Fruit fly (Drosophila melanogaster) whole organism, adult: Measurements from ENCODE around the gene CG12003.
A peak's percentile ranks its signal among the peaks of the same experiment; 100 is the strongest.

Experiments
- CG11617 ChIP-seq: fragments of 200-800 bp; sonication (Bioruptor generic); optimal IDR thresholded peaks from 2 replicates; lab custom pipeline; 2017; ENCODE audit warnings: mild to moderate bottlenecking, missing biosample characterization, missing genetic modification reagents, missing genetic modification characterization
- CG12768 ChIP-seq: fragments of 200-800 bp; sonication (Bioruptor generic); optimal IDR thresholded peaks from 2 replicates; lab custom pipeline; 2017; ENCODE audit warnings: missing biosample characterization, missing genetic modification characterization, mild to moderate bottlenecking, moderate library complexity, missing genetic modification reagents
- CG14711 ChIP-seq: fragments of 200-800 bp; sonication (Bioruptor generic); optimal IDR thresholded peaks from 2 replicates; lab custom pipeline; 2018; ENCODE audit warnings: missing biosample characterization, mild to moderate bottlenecking, missing genetic modification characterization, moderate library complexity
- CG1620 ChIP-seq: fragments of 200-800 bp; sonication (Bioruptor generic); optimal IDR thresholded peaks from 2 replicates; lab custom pipeline; 2016; ENCODE audit warnings: missing biosample characterization, missing genetic modification characterization
- CG33017 ChIP-seq: fragments of 200-800 bp; sonication (Bioruptor generic); optimal IDR thresholded peaks from 2 replicates; lab custom pipeline; 2018; ENCODE audit warnings: missing biosample characterization, mild to moderate bottlenecking, missing genetic modification characterization, moderate library complexity
- CG5204 ChIP-seq: fragments of 200-800 bp; sonication (Bioruptor generic); optimal IDR thresholded peaks from 2 replicates; lab custom pipeline; 2016; ENCODE audit warnings: missing biosample characterization, missing genetic modification characterization
- CG7045 ChIP-seq: fragments of 200-800 bp; sonication (Bioruptor generic); optimal IDR thresholded peaks from 2 replicates; lab custom pipeline; 2017; ENCODE audit warnings: missing biosample characterization, mild to moderate bottlenecking, missing genetic modification characterization
- CG7101 ChIP-seq: fragments of 200-800 bp; sonication (Bioruptor generic); optimal IDR thresholded peaks from 2 replicates; lab custom pipeline; 2018; ENCODE audit warnings: missing biosample characterization, mild to moderate bottlenecking, missing genetic modification characterization, moderate library complexity
- Clk ChIP-seq: fragments of 200-800 bp; sonication (Bioruptor generic); optimal IDR thresholded peaks from 2 replicates; lab custom pipeline; 2017; ENCODE audit warnings: missing biosample characterization, missing genetic modification characterization
- Crg-1 ChIP-seq: fragments of 200-800 bp; sonication (Bioruptor generic); optimal IDR thresholded peaks from 2 replicates; lab custom pipeline; 2016; ENCODE audit warnings: missing biosample characterization, missing genetic modification characterization
- Hr96 ChIP-seq: fragments of 200-800 bp; sonication (Bioruptor generic); optimal IDR thresholded peaks from 2 replicates; lab custom pipeline; 2016; ENCODE audit warnings: missing biosample characterization, missing genetic modification characterization
- Mnt ChIP-seq: fragments of 200-800 bp; sonication (Bioruptor generic); optimal IDR thresholded peaks from 2 replicates; lab custom pipeline; 2016; ENCODE audit warnings: missing biosample characterization, mild to moderate bottlenecking, missing genetic modification characterization
- bab1 ChIP-seq: fragments of 200-800 bp; sonication (Bioruptor generic); optimal IDR thresholded peaks from 3 replicates; lab custom pipeline; 2019; ENCODE audit warnings: missing biosample characterization, mild to moderate bottlenecking, missing genetic modification characterization, moderate library complexity
- cic ChIP-seq: fragments of 200-800 bp; sonication (Bioruptor generic); optimal IDR thresholded peaks from 2 replicates; lab custom pipeline; 2017; ENCODE audit warnings: missing biosample characterization, mild to moderate bottlenecking, missing genetic modification characterization, moderate library complexity
- cnc ChIP-seq, 2 experiments: fragments of >200 bp; optimal IDR thresholded peaks; 2 replicates each; lab custom pipeline; 2017
- kay ChIP-seq: fragments of 200-800 bp; sonication (Bioruptor generic); peaks from one replicate; lab custom pipeline; 2016; ENCODE audit warnings: missing biosample characterization, missing genetic modification characterization, borderline replicate concordance
- ovo ChIP-seq: fragments of 200-800 bp; sonication (Bioruptor generic); optimal IDR thresholded peaks from 2 replicates; lab custom pipeline; 2016; ENCODE audit warnings: missing biosample characterization, missing genetic modification characterization
- pad ChIP-seq: fragments of 200-800 bp; sonication (Bioruptor generic); optimal IDR thresholded peaks from 3 replicates; lab custom pipeline; 2017; ENCODE audit warnings: missing biosample characterization, missing genetic modification characterization, mild to moderate bottlenecking, moderate library complexity, missing genetic modification reagents
- tj ChIP-seq: fragments of 200-800 bp; sonication (Bioruptor generic); optimal IDR thresholded peaks from 3 replicates; lab custom pipeline; 2017; ENCODE audit warnings: missing biosample characterization, mild to moderate bottlenecking, missing genetic modification characterization, moderate library complexity
- toe ChIP-seq: fragments of 200-800 bp; sonication (Bioruptor generic); optimal IDR thresholded peaks from 2 replicates; lab custom pipeline; 2016; ENCODE audit warnings: missing biosample characterization, missing genetic modification characterization

The CG12003 gene

DNA sequence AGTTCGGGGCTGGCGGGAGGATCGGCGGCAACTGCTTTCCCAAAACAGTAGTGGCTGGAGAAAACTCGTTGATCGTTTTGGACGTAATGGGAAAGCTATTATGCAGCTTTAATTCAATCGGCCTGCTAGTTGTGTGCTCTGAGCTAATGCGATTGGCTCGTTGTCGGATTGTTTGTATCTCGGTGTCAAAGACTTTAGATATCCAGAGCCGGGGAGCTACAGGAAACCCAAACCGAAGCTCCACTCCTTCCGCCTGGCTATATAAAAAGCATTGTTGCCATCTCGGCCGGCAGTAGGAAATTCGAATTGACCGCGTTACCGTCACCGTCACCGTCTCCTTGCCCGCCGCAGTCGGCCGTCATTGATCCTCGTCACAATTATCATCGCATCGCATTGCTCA lies at the start of gene CG12003:
TSS of gene CG12003 (plus strand) at position 301 of the 400 bp plus-strand sequence.
- no peak for TF ChIP-seq CG1620
- no peak for TF ChIP-seq cic (GFP tag; lab: Kevin White, UChicago)
- TF ChIP-seq tj (GFP tag; lab: Kevin White, UChicago) = no peak
- TF ChIP-seq CG12768 (GFP tag; lab: Kevin White, UChicago) = no peak
- TF ChIP-seq Hr96 = no peak
- TF ChIP-seq cnc (optimal IDR thresholded peaks at IDR 0.05; lab: Kevin White, UChicago) = no peak
- TF ChIP-seq pad (GFP tag; lab: Kevin White, UChicago) = no peak
- TF ChIP-seq Crg-1 (GFP tag; lab: Kevin White, UChicago) = no peak
- TF ChIP-seq CG7101 (tag; lab: Kevin White, UChicago) = no peak
- TF ChIP-seq CG33017 (tag; lab: Kevin White, UChicago) = no peak
- TF ChIP-seq kay (GFP tag; lab: Kevin White, UChicago) = no peak
- TF ChIP-seq CG11617 (GFP tag; lab: Kevin White, UChicago) = no peak
- TF ChIP-seq CG14711 (tag; lab: Kevin White, UChicago) = no peak
- TF ChIP-seq bab1 (GFP tag; lab: Kevin White, UChicago) = no peak

DNA sequence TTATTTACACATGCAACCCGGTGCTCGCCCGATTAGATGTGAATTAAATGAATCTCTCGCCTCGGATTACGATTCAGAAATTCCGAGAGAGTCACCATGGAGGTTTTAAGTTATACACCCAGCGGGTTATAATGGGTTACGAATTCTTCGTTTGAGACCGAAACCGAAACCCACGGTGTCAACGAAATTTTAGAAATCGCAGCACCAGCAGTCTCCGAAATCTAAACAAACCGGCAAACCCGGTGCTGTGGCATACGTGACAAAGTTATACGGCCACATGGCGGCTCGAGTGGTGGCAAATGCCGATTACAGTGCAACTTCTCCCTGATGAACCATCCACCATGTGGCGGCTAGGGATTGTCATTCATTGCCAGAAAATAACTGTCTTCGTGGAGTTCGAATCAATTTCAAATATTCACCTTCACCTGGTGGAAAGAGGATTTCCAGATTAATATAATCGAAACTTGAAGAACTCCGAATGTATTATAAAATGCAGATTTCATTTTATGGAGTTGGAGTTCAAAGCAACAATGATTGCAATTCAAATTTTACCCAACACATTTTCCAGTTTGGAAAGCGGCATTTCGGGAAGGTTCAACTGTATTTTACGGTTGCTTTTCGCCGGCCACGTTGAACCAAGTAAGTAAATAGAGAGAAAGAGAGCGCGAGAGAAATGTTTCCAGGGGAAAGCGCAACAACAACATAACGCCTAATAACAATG lies 49.2 kb upstream of the CG12003 start:
- TF ChIP-seq CG7045 (GFP tag; lab: Kevin White, UChicago) (peak; percentile 26), tj (GFP tag; lab: Kevin White, UChicago) (peak; percentile 91), Clk (GFP tag; lab: Kevin White, UChicago) (no peak), Hr96 (peak; percentile 35), CG1620 (no peak), Crg-1 (GFP tag; lab: Kevin White, UChicago) (peak; percentile 36), CG33017 (tag; lab: Kevin White, UChicago) (peak; percentile 46), pad (GFP tag; lab: Kevin White, UChicago) (no peak), CG11617 (GFP tag; lab: Kevin White, UChicago) (peak; percentile 52), CG12768 (GFP tag; lab: Kevin White, UChicago) (no peak), CG5204 (GFP tag; lab: Kevin White, UChicago) (peak; percentile 21), CG14711 (tag; lab: Kevin White, UChicago) (peak; percentile 34), kay (GFP tag; lab: Kevin White, UChicago) (no peak), CG7101 (tag; lab: Kevin White, UChicago) (peak; percentile 60), Mnt (peak; percentile 10), cnc (optimal IDR thresholded peaks at IDR 0.05; lab: Kevin White, UChicago) (no peak), cic (GFP tag; lab: Kevin White, UChicago) (no peak), bab1 (GFP tag; lab: Kevin White, UChicago) (peak; percentile 82), toe (no peak)

DNA sequence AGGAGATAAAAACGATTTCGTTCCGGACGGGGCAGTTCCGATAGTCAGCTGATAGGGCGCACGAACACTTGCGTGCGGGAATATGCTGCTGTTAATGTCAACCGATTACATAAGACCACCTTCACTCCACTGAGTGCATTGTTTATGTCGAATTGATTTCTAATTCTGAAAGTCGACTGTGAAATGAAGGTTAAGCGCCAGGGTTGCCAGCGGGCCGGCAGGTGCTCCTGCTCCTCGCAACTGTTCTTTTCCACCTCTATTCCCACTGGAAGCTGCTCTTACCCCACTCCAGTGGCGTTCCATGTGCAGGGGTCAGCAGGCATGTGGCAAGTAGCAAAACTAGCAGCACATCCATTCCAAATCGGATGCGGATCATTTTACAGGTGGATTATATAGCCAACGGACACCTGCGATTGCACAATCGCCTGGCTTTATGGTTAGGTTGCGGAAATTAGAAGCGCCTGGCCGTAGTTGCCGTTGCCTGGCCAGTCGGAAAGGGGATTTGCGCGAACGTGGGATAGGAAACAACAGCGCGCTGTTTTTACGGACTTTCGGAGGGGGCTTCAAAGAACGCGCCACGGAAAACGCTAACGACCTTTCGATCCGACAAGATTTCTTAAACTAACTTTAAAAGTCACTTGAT lies 48.4 kb upstream of the CG12003 start, which contains the start of gene cue:
TSS of gene cue (minus strand) at position 641 of the 643 bp plus-strand sequence.
- no peak for TF ChIP-seq bab1 (GFP tag; lab: Kevin White, UChicago)
- peak; percentile 24 for TF ChIP-seq ovo (GFP tag; lab: Kevin White, UChicago)
- no peak for TF ChIP-seq Hr96
- TF ChIP-seq cic (GFP tag; lab: Kevin White, UChicago) = no peak
- TF ChIP-seq CG12768 (GFP tag; lab: Kevin White, UChicago) = peak; percentile 13
- TF ChIP-seq kay (GFP tag; lab: Kevin White, UChicago) = no peak
- no peak for TF ChIP-seq cnc (optimal IDR thresholded peaks at IDR 0.05; lab: Kevin White, UChicago)
- TF ChIP-seq Mnt = no peak
- peak; percentile 43 for TF ChIP-seq tj (GFP tag; lab: Kevin White, UChicago)
- no peak for TF ChIP-seq CG33017 (tag; lab: Kevin White, UChicago)
- no peak for TF ChIP-seq Crg-1 (GFP tag; lab: Kevin White, UChicago)
- TF ChIP-seq CG14711 (tag; lab: Kevin White, UChicago) = peak; percentile 74
- TF ChIP-seq toe = peak; percentile 0
- no peak for TF ChIP-seq CG5204 (GFP tag; lab: Kevin White, UChicago)
- TF ChIP-seq CG11617 (GFP tag; lab: Kevin White, UChicago) = no peak

DNA sequence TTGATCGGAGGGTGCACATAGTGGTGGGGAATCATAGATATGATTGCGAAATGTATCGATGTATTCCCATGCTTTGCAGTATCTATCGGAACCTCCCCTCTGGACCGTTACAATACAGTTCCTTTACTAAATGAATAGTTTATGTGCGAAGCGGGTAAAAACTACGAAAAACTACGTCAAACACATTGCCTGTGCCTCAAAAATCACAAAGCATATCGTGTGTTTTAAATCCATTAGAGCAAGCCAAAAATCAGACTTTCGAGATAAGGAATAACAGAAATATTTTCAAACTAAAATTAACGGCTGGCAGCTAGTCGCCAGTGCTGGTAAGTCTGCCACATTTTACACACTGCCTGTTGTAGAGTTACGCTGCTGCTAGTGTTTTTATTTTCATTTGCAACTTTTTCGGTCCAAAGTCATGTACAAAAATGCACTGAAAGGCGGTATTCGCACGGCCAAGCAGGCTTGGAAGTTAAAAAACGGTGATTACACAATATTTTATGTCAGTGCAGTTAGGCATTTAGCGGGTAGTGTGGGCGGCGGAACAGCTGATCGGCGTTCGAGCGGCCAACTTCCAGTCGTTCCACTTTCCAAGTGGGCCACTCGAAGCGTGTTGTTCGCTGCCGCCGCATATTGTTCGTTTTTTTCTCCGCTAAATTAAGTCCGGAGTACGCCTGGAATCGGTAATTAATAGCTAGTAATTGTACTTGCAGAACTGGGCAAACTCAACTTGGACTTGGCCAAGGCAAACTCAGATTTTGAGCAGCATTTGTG lies 47.7 kb upstream of the CG12003 start:
- peak; percentile 75 for TF ChIP-seq Crg-1 (GFP tag; lab: Kevin White, UChicago)
- TF ChIP-seq cnc (optimal IDR thresholded peaks at IDR 0.05; lab: Kevin White, UChicago) = no peak
- TF ChIP-seq cic (GFP tag; lab: Kevin White, UChicago) = no peak
- no peak for TF ChIP-seq kay (GFP tag; lab: Kevin White, UChicago)
- TF ChIP-seq bab1 (GFP tag; lab: Kevin White, UChicago) = peak; percentile 3
- TF ChIP-seq CG7101 (tag; lab: Kevin White, UChicago) = peak; percentile 60
- peak; percentile 99 for TF ChIP-seq CG14711 (tag; lab: Kevin White, UChicago)
- TF ChIP-seq CG5204 (GFP tag; lab: Kevin White, UChicago) = peak; percentile 65
- no peak for TF ChIP-seq CG7045 (GFP tag; lab: Kevin White, UChicago)
- TF ChIP-seq CG1620 = peak; percentile 81
- peak; percentile 65 for TF ChIP-seq ovo (GFP tag; lab: Kevin White, UChicago)
- TF ChIP-seq tj (GFP tag; lab: Kevin White, UChicago) = peak; percentile 13
- TF ChIP-seq pad (GFP tag; lab: Kevin White, UChicago) = peak; percentile 98
- TF ChIP-seq CG33017 (tag; lab: Kevin White, UChicago) = no peak
- peak; percentile 61 for TF ChIP-seq Clk (GFP tag; lab: Kevin White, UChicago)
- peak; percentile 62 for TF ChIP-seq CG11617 (GFP tag; lab: Kevin White, UChicago)
- TF ChIP-seq Mnt = peak; percentile 50
- peak; percentile 68 for TF ChIP-seq Hr96
- no peak for TF ChIP-seq CG12768 (GFP tag; lab: Kevin White, UChicago)
- peak; percentile 55 for TF ChIP-seq toe
